Fruit fly (Drosophila melanogaster) whole organism, embryonic: ENCODE measurements around the gene CG1136.

ENCODE experiments used
- Bteb2 ChIP-seq: fragments of 200-800 bp; sonication (Bioruptor generic); optimal IDR thresholded peaks from 2 replicates; lab custom pipeline; 2016; ENCODE audit warnings: missing biosample characterization, missing genetic modification characterization
- CG10543 ChIP-seq: fragments of 200-800 bp; sonication (Bioruptor generic); optimal IDR thresholded peaks from 3 replicates; lab custom pipeline; 2017; ENCODE audit warnings: missing biosample characterization, mild to moderate bottlenecking, missing genetic modification characterization, moderate library complexity
- CG12155 ChIP-seq: fragments of 200-800 bp; sonication (Bioruptor generic); optimal IDR thresholded peaks from 3 replicates; lab custom pipeline; 2016; ENCODE audit warnings: missing biosample characterization, missing genetic modification characterization
- CG12219 ChIP-seq: fragments of 200-800 bp; sonication (Bioruptor generic); optimal IDR thresholded peaks from 3 replicates; lab custom pipeline; 2018; ENCODE audit warnings: missing biosample characterization, mild to moderate bottlenecking, missing genetic modification characterization
- CG1233 ChIP-seq: fragments of 200-800 bp; sonication (Bioruptor generic); optimal IDR thresholded peaks from 4 replicates; lab custom pipeline; 2018; ENCODE audit warnings: missing biosample characterization, mild to moderate bottlenecking, missing genetic modification characterization
- CG12942 ChIP-seq: fragments of 200-800 bp; sonication (Bioruptor generic); optimal IDR thresholded peaks from 3 replicates; lab custom pipeline; 2016; ENCODE audit warnings: missing biosample characterization, missing genetic modification characterization
- CG13287 ChIP-seq: fragments of 200-800 bp; sonication (Bioruptor generic); IDR thresholded peaks from 2 replicates; pipeline ENCODE4 v1.3.6; 2022; ENCODE audit warnings: missing biosample characterization, missing genetic modification characterization; ENCODE audit not compliant: partially characterized antibody
- CG14050 ChIP-seq: fragments of 200-800 bp; sonication (Bioruptor generic); IDR thresholded peaks from 3 replicates; pipeline ENCODE4 v1.3.6; 2022; ENCODE audit warnings: missing biosample characterization, missing genetic modification characterization
- CG15073 ChIP-seq: fragments of 200-800 bp; sonication (Bioruptor generic); optimal IDR thresholded peaks from 2 replicates; lab custom pipeline; 2016; ENCODE audit warnings: missing biosample characterization, missing genetic modification characterization
- CG17385 ChIP-seq: fragments of 200-800 bp; sonication (Bioruptor generic); optimal IDR thresholded peaks from 3 replicates; lab custom pipeline; 2018; ENCODE audit warnings: missing biosample characterization, mild to moderate bottlenecking, missing genetic modification characterization
- CG17912 ChIP-seq: fragments of 200-800 bp; sonication (Bioruptor generic); optimal IDR thresholded peaks from 2 replicates; lab custom pipeline; 2018; ENCODE audit warnings: missing biosample characterization, mild to moderate bottlenecking, missing genetic modification characterization
- CG2199 ChIP-seq: fragments of 200-800 bp; sonication (Bioruptor generic); IDR thresholded peaks from 3 replicates; pipeline ENCODE4 v1.3.6; 2022; ENCODE audit warnings: missing biosample characterization, missing genetic modification characterization
- CG31365 ChIP-seq: fragments of 200-800 bp; sonication (Bioruptor generic); optimal IDR thresholded peaks from 2 replicates; lab custom pipeline; 2018; ENCODE audit warnings: missing biosample characterization, mild to moderate bottlenecking, missing genetic modification characterization
- CG32772 ChIP-seq: fragments of 200-800 bp; sonication (Bioruptor generic); IDR thresholded peaks from 2 replicates; pipeline ENCODE4 v1.3.6; 2022; ENCODE audit warnings: missing biosample characterization, missing genetic modification characterization
- CG33213 ChIP-seq: fragments of 200-800 bp; sonication (Bioruptor generic); optimal IDR thresholded peaks from 3 replicates; lab custom pipeline; 2016; ENCODE audit warnings: missing biosample characterization, missing genetic modification characterization
- CG34376 ChIP-seq: fragments of 200-800 bp; sonication (Bioruptor generic); optimal IDR thresholded peaks from 2 replicates; lab custom pipeline; 2018; ENCODE audit warnings: missing biosample characterization, mild to moderate bottlenecking, missing genetic modification characterization
- CG3838 ChIP-seq: fragments of 200-800 bp; sonication (Bioruptor generic); optimal IDR thresholded peaks from 3 replicates; lab custom pipeline; 2016; ENCODE audit warnings: missing biosample characterization, missing genetic modification characterization
- CG4854 ChIP-seq: fragments of 200-800 bp; sonication (Bioruptor generic); optimal IDR thresholded peaks from 2 replicates; lab custom pipeline; 2016; ENCODE audit warnings: missing biosample characterization, missing genetic modification characterization, inconsistent platforms
- CG6272 ChIP-seq: fragments of 200-800 bp; sonication (Bioruptor generic); IDR thresholded peaks from 2 replicates; pipeline ENCODE4 v1.3.6; 2022; ENCODE audit warnings: missing biosample characterization, missing genetic modification characterization
- CG6813 ChIP-seq: fragments of 200-800 bp; sonication (Bioruptor generic); optimal IDR thresholded peaks from 2 replicates; lab custom pipeline; 2017; ENCODE audit warnings: missing biosample characterization, missing genetic modification characterization, mild to moderate bottlenecking, moderate library complexity, missing genetic modification reagents
- CG7271 ChIP-seq: fragments of 200-800 bp; sonication (Bioruptor generic); optimal IDR thresholded peaks from 2 replicates; lab custom pipeline; 2018; ENCODE audit warnings: missing biosample characterization, mild to moderate bottlenecking, missing genetic modification characterization, moderate library complexity
- CG8388 ChIP-seq: fragments of 200-800 bp; sonication (Bioruptor generic); optimal IDR thresholded peaks from 2 replicates; lab custom pipeline; 2019; ENCODE audit warnings: missing biosample characterization, mild to moderate bottlenecking, missing genetic modification characterization, moderate library complexity
- CG8924 ChIP-seq: fragments of 200-800 bp; optimal IDR thresholded peaks from 3 replicates; lab custom pipeline; 2019; ENCODE audit warnings: missing biosample characterization, mild to moderate bottlenecking, missing genetic modification characterization, moderate library complexity
- CG9727 ChIP-seq: fragments of 200-800 bp; sonication (Bioruptor generic); optimal IDR thresholded peaks from 3 replicates; lab custom pipeline; 2017; ENCODE audit warnings: missing biosample characterization, mild to moderate bottlenecking, missing genetic modification characterization
- D ChIP-seq, 2 experiments: fragments of 200-800 bp in 1 of 2; fragments of >200 bp in 1 of 2; sonication (Bioruptor generic) in 1 of 2; optimal IDR thresholded peaks; 2 replicates in 1 of 2; 3 replicates in 1 of 2; lab custom pipeline; 2017; ENCODE audit warnings: mild to moderate bottlenecking in 1 of 2, missing biosample characterization in 1 of 2, missing genetic modification characterization in 1 of 2, missing genetic modification reagents in 1 of 2
- D19B ChIP-seq: fragments of 200-800 bp; sonication (Bioruptor generic); optimal IDR thresholded peaks from 2 replicates; lab custom pipeline; 2017; ENCODE audit warnings: missing biosample characterization, mild to moderate bottlenecking, missing genetic modification characterization
- Deaf1 ChIP-seq: fragments of 200-800 bp; optimal IDR thresholded peaks from 3 replicates; lab custom pipeline; 2019; ENCODE audit warnings: missing biosample characterization, mild to moderate bottlenecking, missing genetic modification characterization, moderate library complexity
- HLHmδ ChIP-seq: fragments of 200-800 bp; sonication (Bioruptor generic); optimal IDR thresholded peaks from 2 replicates; lab custom pipeline; 2018; ENCODE audit warnings: missing biosample characterization, mild to moderate bottlenecking, missing genetic modification characterization, moderate library complexity
- Hr3 ChIP-seq: fragments of 200-800 bp; sonication (Bioruptor generic); optimal IDR thresholded peaks from 3 replicates; lab custom pipeline; 2016; ENCODE audit warnings: missing biosample characterization, missing genetic modification characterization
- Hr39 ChIP-seq: fragments of >200 bp; optimal IDR thresholded peaks from 2 replicates; lab custom pipeline; 2017
- Med ChIP-seq: fragments of 200-800 bp; sonication (Bioruptor generic); peaks from one replicate; lab custom pipeline; 2016; ENCODE audit warnings: missing biosample characterization, missing genetic modification characterization, mild to moderate bottlenecking, inconsistent platforms, moderate library complexity
- NK7.1 ChIP-seq: fragments of 200-800 bp; sonication (Bioruptor generic); optimal IDR thresholded peaks from 3 replicates; lab custom pipeline; 2016; ENCODE audit warnings: missing biosample characterization, missing genetic modification characterization
- Pdp1 ChIP-seq, 2 experiments: fragments of 200-800 bp; sonication (Bioruptor generic); optimal IDR thresholded peaks; 3 replicates each; lab custom pipeline; 2016; ENCODE audit warnings: missing biosample characterization in 2 of 2, missing genetic modification characterization in 2 of 2, mild to moderate bottlenecking in 1 of 2, moderate library complexity in 1 of 2
- Sry-β ChIP-seq: fragments of 200-800 bp; sonication (Bioruptor generic); optimal IDR thresholded peaks from 2 replicates; lab custom pipeline; 2018; ENCODE audit warnings: missing biosample characterization, mild to moderate bottlenecking, missing genetic modification characterization, moderate library complexity
- Stat92E ChIP-seq, 3 experiments: fragments of >200 bp in 2 of 3; fragments of 200-800 bp in 1 of 3; sonication (Bioruptor generic) in 1 of 3; optimal IDR thresholded peaks; 2 replicates each; lab custom pipeline; 2017 to 2019; ENCODE audit warnings: missing biosample characterization in 3 of 3, missing genetic modification characterization in 3 of 3, mild to moderate bottlenecking in 1 of 3, moderate library complexity in 1 of 3
- ab ChIP-seq: fragments of 200-800 bp; sonication (Bioruptor generic); optimal IDR thresholded peaks from 2 replicates; lab custom pipeline; 2016; ENCODE audit warnings: missing biosample characterization, missing genetic modification characterization
- chif ChIP-seq, 2 experiments: fragments of 200-800 bp; sonication (Bioruptor generic); optimal IDR thresholded peaks; 3 replicates each; lab custom pipeline; 2016; ENCODE audit warnings: missing biosample characterization in 2 of 2, missing genetic modification characterization in 2 of 2
- da ChIP-seq: fragments of 200-800 bp; sonication (Bioruptor generic); optimal IDR thresholded peaks from 2 replicates; lab custom pipeline; 2016; ENCODE audit warnings: missing biosample characterization, missing genetic modification characterization
- dimm ChIP-seq: fragments of 200-800 bp; sonication (Bioruptor generic); IDR thresholded peaks from 2 replicates; pipeline ENCODE4 v1.3.6; 2022; ENCODE audit warnings: missing biosample characterization, missing genetic modification characterization
- fd102C ChIP-seq: fragments of 200-800 bp; sonication (Bioruptor generic); optimal IDR thresholded peaks from 2 replicates; lab custom pipeline; 2018; ENCODE audit warnings: missing biosample characterization, mild to moderate bottlenecking, missing genetic modification characterization, moderate library complexity
- fd3F ChIP-seq: fragments of 200-800 bp; sonication (Bioruptor generic); optimal IDR thresholded peaks from 2 replicates; lab custom pipeline; 2018; ENCODE audit warnings: missing biosample characterization, mild to moderate bottlenecking, missing genetic modification characterization, moderate library complexity
- jumu ChIP-seq: fragments of 200-800 bp; sonication (Bioruptor generic); optimal IDR thresholded peaks from 3 replicates; lab custom pipeline; 2016; ENCODE audit warnings: missing biosample characterization, missing genetic modification characterization
- kah ChIP-seq: fragments of 200-800 bp; sonication (Bioruptor generic); optimal IDR thresholded peaks from 2 replicates; lab custom pipeline; 2018; ENCODE audit warnings: missing biosample characterization, mild to moderate bottlenecking, missing genetic modification characterization
- kni ChIP-seq: fragments of 200-800 bp; sonication (Bioruptor generic); optimal IDR thresholded peaks from 3 replicates; lab custom pipeline; 2017; ENCODE audit warnings: mild to moderate bottlenecking, missing biosample characterization, missing genetic modification reagents, missing genetic modification characterization
- lab ChIP-seq: fragments of 200-800 bp; sonication (Bioruptor generic); optimal IDR thresholded peaks from 3 replicates; lab custom pipeline; 2017; ENCODE audit warnings: missing biosample characterization, missing genetic modification characterization, mild to moderate bottlenecking, moderate library complexity, missing genetic modification reagents
- mirr ChIP-seq: fragments of 200-800 bp; sonication (Bioruptor generic); optimal IDR thresholded peaks from 3 replicates; lab custom pipeline; 2018; ENCODE audit warnings: missing biosample characterization, mild to moderate bottlenecking, missing genetic modification characterization
- sim ChIP-seq: fragments of 200-800 bp; sonication (Bioruptor generic); IDR thresholded peaks from 2 replicates; pipeline ENCODE4 v1.3.6; 2022; ENCODE audit warnings: missing biosample characterization, missing genetic modification characterization
- tap ChIP-seq: fragments of 200-800 bp; optimal IDR thresholded peaks from 3 replicates; lab custom pipeline; 2019; ENCODE audit warnings: missing biosample characterization, mild to moderate bottlenecking, missing genetic modification characterization, moderate library complexity
- tup ChIP-seq: fragments of 200-800 bp; sonication (Bioruptor generic); optimal IDR thresholded peaks from 2 replicates; lab custom pipeline; 2016; ENCODE audit warnings: missing biosample characterization, mild to moderate bottlenecking, missing genetic modification characterization, moderate library complexity
- wek ChIP-seq: fragments of 200-800 bp; sonication (Bioruptor generic); optimal IDR thresholded peaks from 3 replicates; lab custom pipeline; 2018; ENCODE audit warnings: missing biosample characterization, mild to moderate bottlenecking, missing genetic modification characterization, moderate library complexity
- yki ChIP-seq: fragments of >200 bp; optimal IDR thresholded peaks from 3 replicates; lab custom pipeline; 2018

Gene CG1136

dm6 chr3L:4070996-4071379 is 24.6 kb downstream of the CG1136 start (continued):
- TF ChIP-seq D (optimal IDR thresholded peaks at IDR 0.05; lab: Kevin White, UChicago): no peak
- no peak for TF ChIP-seq D (GFP tag; optimal IDR thresholded peaks at IDR 0.05; lab: Kevin White, UChicago)
- TF ChIP-seq D19B (GFP tag; lab: Kevin White, UChicago): no peak
- peak; percentile 33 for TF ChIP-seq tup
- TF ChIP-seq CG10543 (GFP tag; lab: Kevin White, UChicago): no peak
- peak; percentile 17 for TF ChIP-seq fd3F (GFP tag; lab: Kevin White, UChicago)
- TF ChIP-seq CG3838 (GFP tag; lab: Kevin White, UChicago): no peak
- TF ChIP-seq Stat92E (GFP tag; optimal IDR thresholded peaks at IDR 0.05; lab: Kevin White, UChicago): no peak
- TF ChIP-seq CG6813 (GFP tag; lab: Kevin White, UChicago): peak; percentile 61
- TF ChIP-seq Sry-β (GFP tag; lab: Kevin White, UChicago): no peak
- TF ChIP-seq HLHmδ (GFP tag; lab: Kevin White, UChicago): no peak
- no peak for TF ChIP-seq CG13287 (GFP tag; lab: Robert Waterston, UW)
- TF ChIP-seq CG1233 (GFP tag; lab: Kevin White, UChicago): peak; percentile 15
- no peak for TF ChIP-seq mirr (GFP tag; lab: Kevin White, UChicago)
- 0 out of 2 replicates have a peak, but pooled peaks have one; percentile 28 for TF ChIP-seq dimm (GFP tag; lab: Robert Waterston, UW)
- no peak for TF ChIP-seq kni (GFP tag; lab: Kevin White, UChicago)
- TF ChIP-seq tap: peak; percentile 57
- TF ChIP-seq NK7.1 (GFP tag; lab: Kevin White, UChicago): no peak
- no peak for TF ChIP-seq yki (lab: Kevin White, UChicago)
- no peak for TF ChIP-seq CG34376 (GFP tag; lab: Kevin White, UChicago)
- TF ChIP-seq CG12942 (GFP tag; lab: Kevin White, UChicago): no peak
- peak; percentile 69 for TF ChIP-seq CG32772
- no peak for TF ChIP-seq CG4854 (GFP tag; lab: Kevin White, UChicago)
- TF ChIP-seq kah (GFP tag; lab: Kevin White, UChicago): no peak
- TF ChIP-seq CG8388: peak; percentile 37
- no peak for TF ChIP-seq Hr3 (GFP tag; lab: Kevin White, UChicago)
- no peak for TF ChIP-seq da (GFP tag; lab: Kevin White, UChicago)
- TF ChIP-seq sim (GFP tag; lab: Robert Waterston, UW): no peak
- TF ChIP-seq lab (GFP tag; lab: Kevin White, UChicago): peak; percentile 55
- TF ChIP-seq CG17912 (GFP tag; lab: Kevin White, UChicago): no peak
- TF ChIP-seq Bteb2 (GFP tag; lab: Kevin White, UChicago): no peak
- TF ChIP-seq CG31365 (tag; lab: Kevin White, UChicago): peak; percentile 7
- TF ChIP-seq CG15073: no peak
- TF ChIP-seq Med (GFP tag; lab: Kevin White, UChicago): peak; percentile 90
- TF ChIP-seq CG9727 (GFP tag; lab: Kevin White, UChicago): no peak
- peak; percentile 74 for TF ChIP-seq CG14050 (GFP tag; lab: Robert Waterston, UW)
- peak; percentile 5 for TF ChIP-seq CG17385
- no peak for TF ChIP-seq CG8924 (tag; lab: Kevin White, UChicago)
- TF ChIP-seq CG2199 (GFP tag; lab: Robert Waterston, UW): peak; percentile 76; the same call in 1 of the 3 replicates
- TF ChIP-seq wek (GFP tag; lab: Kevin White, UChicago): no peak
- peak; percentile 67 for TF ChIP-seq CG12219 (GFP tag; lab: Kevin White, UChicago)
- TF ChIP-seq CG12155 (GFP tag; lab: Kevin White, UChicago): no peak
- TF ChIP-seq ab (GFP tag; lab: Kevin White, UChicago): no peak
- no peak for TF ChIP-seq jumu (GFP tag; lab: Kevin White, UChicago)
- TF ChIP-seq Deaf1: no peak
- TF ChIP-seq fd102C (GFP tag; lab: Kevin White, UChicago): no peak
- peak; percentile 35 for TF ChIP-seq CG6272 (GFP tag; lab: Robert Waterston, UW)
- no peak for TF ChIP-seq Hr39
- no peak for TF ChIP-seq CG7271 (tag; lab: Kevin White, UChicago)
- TF ChIP-seq chif (GFP tag; optimal IDR thresholded peaks at IDR 0.05; lab: Kevin White, UChicago): peak in 1 of 2 experiments; percentile 2
- no peak for TF ChIP-seq Pdp1 (GFP tag; optimal IDR thresholded peaks at IDR 0.05; lab: Kevin White, UChicago)
- no peak for TF ChIP-seq CG33213 (GFP tag; lab: Kevin White, UChicago)
